Worm (Caenorhabditis elegans) whole organism, L3 larva: ENCODE measurements around the gene flp-3.

Source experiments
- R02D3.7 ChIP-seq: fragments of 150-350 bp; optimal IDR thresholded peaks from 2 replicates; lab custom pipeline; 2014; ENCODE audit warnings: missing biosample characterization, missing genetic modification characterization
- ZK546.5 ChIP-seq: sonication (generic microtip); optimal IDR thresholded peaks from 2 replicates; lab custom pipeline; 2017; ENCODE audit warnings: missing biosample characterization, missing genetic modification characterization
- aly-2 ChIP-seq: fragments of 150-350 bp; optimal IDR thresholded peaks from 2 replicates; lab custom pipeline; 2014; ENCODE audit warnings: missing biosample characterization, missing genetic modification characterization
- ama-1 ChIP-seq: fragments of 150-350 bp; optimal IDR thresholded peaks from 2 replicates; lab custom pipeline; 2018
- ceh-16 ChIP-seq: sonication (generic microtip); optimal IDR thresholded peaks from 2 replicates; lab custom pipeline; 2017; ENCODE audit warnings: missing biosample characterization, missing genetic modification characterization
- ceh-28 ChIP-seq: fragments of 150-350 bp; optimal IDR thresholded peaks from 2 replicates; lab custom pipeline; 2014; ENCODE audit warnings: missing biosample characterization, missing genetic modification reagents, missing genetic modification characterization
- ceh-82 ChIP-seq: fragments of 150-350 bp; optimal IDR thresholded peaks from 2 replicates; lab custom pipeline; 2014; ENCODE audit warnings: missing biosample characterization, missing genetic modification characterization
- ceh-9 ChIP-seq: sonication (generic microtip); optimal IDR thresholded peaks from 2 replicates; lab custom pipeline; 2018; ENCODE audit warnings: missing biosample characterization, missing genetic modification characterization
- daf-12 ChIP-seq: fragments of 150-350 bp; optimal IDR thresholded peaks from 2 replicates; lab custom pipeline; 2014; ENCODE audit warnings: missing biosample characterization, missing genetic modification reagents, missing genetic modification characterization
- egl-27 ChIP-seq: sonication (generic microtip); optimal IDR thresholded peaks from 4 replicates; lab custom pipeline; 2017; ENCODE audit warnings: missing biosample characterization, missing genetic modification reagents, missing genetic modification characterization
- egl-5 ChIP-seq: fragments of 150-350 bp; optimal IDR thresholded peaks from 2 replicates; lab custom pipeline; 2017; ENCODE audit warnings: missing biosample characterization, missing genetic modification reagents, missing genetic modification characterization, inconsistent platforms
- elt-1 ChIP-seq: fragments of 150-350 bp; optimal IDR thresholded peaks from 2 replicates; lab custom pipeline; 2014; ENCODE audit warnings: missing biosample characterization, missing genetic modification characterization
- elt-2 ChIP-seq: sonication (generic microtip); optimal IDR thresholded peaks from 2 replicates; lab custom pipeline; 2016; ENCODE audit warnings: missing genetic modification reagents, mild to moderate bottlenecking, missing genetic modification characterization, missing compliant biosample characterization
- elt-3 ChIP-seq, 3 experiments: fragments of 150-350 bp in 1 of 3; sonication (generic microtip) in 2 of 3; optimal IDR thresholded peaks; 2 replicates in 2 of 3; 4 replicates in 1 of 3; lab custom pipeline; 2014 to 2017; ENCODE audit warnings: missing biosample characterization in 3 of 3, missing genetic modification characterization in 3 of 3
- eor-1 ChIP-seq, 2 experiments: fragments of 150-350 bp; optimal IDR thresholded peaks; 2 replicates each; lab custom pipeline; 2014 to 2018; ENCODE audit warnings: missing biosample characterization in 2 of 2, missing genetic modification characterization in 2 of 2
- fkh-10 ChIP-seq: sonication (generic microtip); optimal IDR thresholded peaks from 2 replicates; lab custom pipeline; 2017; ENCODE audit warnings: missing biosample characterization, missing genetic modification reagents, missing genetic modification characterization
- fkh-2 ChIP-seq: fragments of 150-350 bp; optimal IDR thresholded peaks from 2 replicates; lab custom pipeline; 2014; ENCODE audit warnings: missing biosample characterization, missing genetic modification reagents, missing genetic modification characterization
- fos-1 ChIP-seq: fragments of 150-350 bp; optimal IDR thresholded peaks from 2 replicates; lab custom pipeline; 2014; ENCODE audit warnings: missing biosample characterization, missing genetic modification characterization
- hmg-11 ChIP-seq: sonication (generic microtip); optimal IDR thresholded peaks from 2 replicates; lab custom pipeline; 2016; ENCODE audit warnings: missing genetic modification characterization, missing compliant biosample characterization
- jun-1 ChIP-seq: fragments of 150-350 bp; optimal IDR thresholded peaks from 2 replicates; lab custom pipeline; 2014; ENCODE audit warnings: missing biosample characterization, missing genetic modification reagents, missing genetic modification characterization
- lin-15B ChIP-seq: fragments of 150-350 bp; optimal IDR thresholded peaks from 2 replicates; lab custom pipeline; 2014; ENCODE audit warnings: missing biosample characterization, missing genetic modification characterization
- lin-39 ChIP-seq: fragments of 150-350 bp; optimal IDR thresholded peaks from 2 replicates; lab custom pipeline; 2018; ENCODE audit warnings: missing biosample characterization, missing genetic modification reagents, missing genetic modification characterization
- lsy-12 ChIP-seq: sonication (generic microtip); optimal IDR thresholded peaks from 2 replicates; lab custom pipeline; 2016; ENCODE audit warnings: mild to moderate bottlenecking, missing genetic modification characterization, missing compliant biosample characterization
- mdl-1 ChIP-seq: fragments of 150-350 bp; optimal IDR thresholded peaks from 2 replicates; lab custom pipeline; 2014; ENCODE audit warnings: missing biosample characterization, missing genetic modification characterization
- mml-1 ChIP-seq: fragments of 150-350 bp; sonication (generic microtip); optimal IDR thresholded peaks from 3 replicates; lab custom pipeline; 2014; ENCODE audit warnings: missing biosample characterization, missing genetic modification characterization
- nfya-1 ChIP-seq: sonication (generic microtip); optimal IDR thresholded peaks from 2 replicates; lab custom pipeline; 2017; ENCODE audit warnings: missing genetic modification characterization, mild to moderate bottlenecking, missing compliant biosample characterization, antibody characterized with exemption, moderate library complexity; ENCODE audit not compliant: insufficient read depth
- nhr-11 ChIP-seq: fragments of 150-350 bp; optimal IDR thresholded peaks from 2 replicates; lab custom pipeline; 2014; ENCODE audit warnings: missing biosample characterization, missing genetic modification characterization
- nhr-12 ChIP-seq: fragments of 150-350 bp; optimal IDR thresholded peaks from 2 replicates; lab custom pipeline; 2014; ENCODE audit warnings: missing biosample characterization, missing genetic modification characterization
- nhr-23 ChIP-seq: fragments of 150-350 bp; optimal IDR thresholded peaks from 2 replicates; lab custom pipeline; 2014; ENCODE audit warnings: missing biosample characterization, missing genetic modification reagents, missing genetic modification characterization
- nhr-237 ChIP-seq: fragments of 150-350 bp; optimal IDR thresholded peaks from 2 replicates; lab custom pipeline; 2014; ENCODE audit warnings: missing biosample characterization, missing genetic modification characterization
- nhr-25 ChIP-seq: sonication (generic microtip); optimal IDR thresholded peaks from 2 replicates; lab custom pipeline; 2017; ENCODE audit warnings: missing biosample characterization, missing genetic modification characterization
- nhr-28 ChIP-seq: fragments of 150-350 bp; optimal IDR thresholded peaks from 2 replicates; lab custom pipeline; 2014; ENCODE audit warnings: missing biosample characterization, missing genetic modification characterization
- nhr-43 ChIP-seq: sonication (generic microtip); optimal IDR thresholded peaks from 2 replicates; lab custom pipeline; 2016; ENCODE audit warnings: mild to moderate bottlenecking, missing genetic modification characterization, missing compliant biosample characterization; ENCODE audit not compliant: poor library complexity, severe bottlenecking
- nhr-67 ChIP-seq: fragments of 150-350 bp; optimal IDR thresholded peaks from 2 replicates; lab custom pipeline; 2014; ENCODE audit warnings: missing biosample characterization, missing genetic modification characterization
- nhr-76 ChIP-seq: fragments of 150-350 bp; sonication (generic microtip); optimal IDR thresholded peaks from 5 replicates; lab custom pipeline; 2014; ENCODE audit warnings: missing biosample characterization, missing genetic modification characterization
- nhr-77 ChIP-seq: fragments of 150-350 bp; optimal IDR thresholded peaks from 2 replicates; lab custom pipeline; 2014; ENCODE audit warnings: missing biosample characterization, missing genetic modification characterization
- pha-4 ChIP-seq: fragments of 150-350 bp; optimal IDR thresholded peaks from 2 replicates; lab custom pipeline; 2014; ENCODE audit warnings: missing biosample characterization, missing genetic modification reagents, missing genetic modification characterization
- pqm-1 ChIP-seq: fragments of 150-350 bp; optimal IDR thresholded peaks from 2 replicates; lab custom pipeline; 2017; ENCODE audit warnings: missing biosample characterization, missing genetic modification characterization, inconsistent platforms
- sea-2 ChIP-seq: fragments of 150-350 bp; sonication (generic microtip); optimal IDR thresholded peaks from 4 replicates; lab custom pipeline; 2014; ENCODE audit warnings: missing biosample characterization, missing genetic modification reagents, missing genetic modification characterization
- skn-1 ChIP-seq: fragments of 150-350 bp; optimal IDR thresholded peaks from 2 replicates; lab custom pipeline; 2014; ENCODE audit warnings: missing biosample characterization, missing genetic modification characterization
- snpc-4 ChIP-seq: fragments of 150-350 bp; optimal IDR thresholded peaks from 2 replicates; lab custom pipeline; 2014; ENCODE audit warnings: missing biosample characterization, missing genetic modification characterization
- tbx-2 ChIP-seq: sonication (generic microtip); optimal IDR thresholded peaks from 2 replicates; lab custom pipeline; 2016; ENCODE audit warnings: mild to moderate bottlenecking, missing genetic modification characterization, missing compliant biosample characterization
- unc-39 ChIP-seq: sonication (generic microtip); optimal IDR thresholded peaks from 4 replicates; lab custom pipeline; 2017; ENCODE audit warnings: missing biosample characterization, missing genetic modification characterization
- unc-62 ChIP-seq: fragments of 150-350 bp; sonication (generic microtip); optimal IDR thresholded peaks from 4 replicates; lab custom pipeline; 2014; ENCODE audit warnings: missing biosample characterization, missing genetic modification reagents, missing genetic modification characterization
- zag-1 ChIP-seq: fragments of 150-350 bp; optimal IDR thresholded peaks from 2 replicates; lab custom pipeline; 2014; ENCODE audit warnings: missing biosample characterization, missing genetic modification characterization
- ztf-11 ChIP-seq: fragments of 150-350 bp; optimal IDR thresholded peaks from 2 replicates; lab custom pipeline; 2014; ENCODE audit warnings: missing biosample characterization, missing genetic modification characterization
- ztf-4 ChIP-seq: fragments of 150-350 bp; optimal IDR thresholded peaks from 2 replicates; lab custom pipeline; 2014; ENCODE audit warnings: missing biosample characterization, missing genetic modification characterization

The flp-3 gene

DNA sequence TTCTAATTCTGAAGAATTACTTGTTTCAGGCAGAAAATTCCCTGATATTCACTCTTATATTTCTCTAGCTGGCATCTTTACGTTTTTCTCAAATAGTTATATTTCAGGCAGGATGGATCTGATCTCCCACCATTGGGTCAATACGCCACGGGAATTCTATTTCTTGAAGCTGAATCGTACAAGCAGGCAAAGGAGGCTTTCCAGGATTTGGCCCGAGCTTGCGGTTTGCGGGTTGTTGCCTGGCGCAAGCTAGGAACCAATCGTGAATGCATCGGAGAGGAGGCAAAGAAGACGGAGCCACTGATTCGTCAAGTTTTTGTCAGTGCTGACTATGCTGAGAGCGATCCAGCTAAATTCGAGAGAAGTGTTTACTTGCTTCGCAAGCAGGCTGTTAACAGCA is 7.7 kb downstream of the flp-3 start:
- TF ChIP-seq lin-39 (no peak), nhr-76 (no peak), unc-62 (GFP tag; lab: Kevin White, UChicago) (no peak), nhr-25 (no peak), zag-1 (tag; lab: Kevin White, UChicago) (no peak), R02D3.7 (tag; lab: Kevin White, UChicago) (no peak), ceh-16 (tag; lab: Kevin White, UChicago) (no peak), jun-1 (tag; lab: Kevin White, UChicago) (no peak), unc-39 (tag; lab: Kevin White, UChicago) (no peak), snpc-4 (tag; lab: Kevin White, UChicago) (no peak), elt-3 (tag; optimal IDR thresholded peaks at IDR 0.05; lab: Kevin White, UChicago) (no peak), ceh-28 (tag; lab: Kevin White, UChicago) (no peak), egl-27 (tag; lab: Kevin White, UChicago) (no peak), tbx-2 (tag; lab: Kevin White, UChicago) (no peak), mdl-1 (no peak), nhr-237 (tag; lab: Kevin White, UChicago) (no peak)

DNA sequence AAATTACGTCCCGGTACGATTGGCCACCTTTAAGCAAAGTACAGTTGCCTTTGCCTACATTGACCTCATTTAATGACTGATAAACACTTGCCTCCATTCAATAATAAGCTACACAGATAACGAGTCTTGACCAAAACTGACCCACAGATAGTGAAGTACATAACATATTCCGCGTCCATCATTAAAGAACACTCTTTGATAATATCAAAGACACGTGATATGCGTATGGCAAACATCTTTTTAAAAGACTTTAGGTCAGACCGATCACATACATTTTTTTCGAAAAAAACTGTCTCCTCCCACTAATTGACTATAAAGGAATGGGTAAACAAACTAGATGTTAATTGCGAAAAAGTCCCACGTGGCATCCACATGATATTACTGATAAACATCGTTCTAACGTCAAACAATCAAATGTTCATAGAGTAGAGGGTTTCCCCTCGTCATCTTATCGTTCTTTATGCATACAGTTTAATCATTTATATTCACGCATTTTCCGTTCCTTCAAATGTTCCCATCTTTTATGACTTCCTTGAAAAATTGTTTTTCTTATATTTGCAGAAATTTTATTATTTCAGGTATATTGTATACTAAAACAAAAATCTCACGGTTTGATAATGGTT is 8.6 kb downstream of the flp-3 start, which contains the start of gene W07E11.1:
W07E11.1 (plus strand) TSS at position 573 of the 623 bp plus-strand sequence.
- TF ChIP-seq ceh-9, result no peak
- TF ChIP-seq fkh-10, result no peak
- TF ChIP-seq mml-1 (tag; lab: Kevin White, UChicago), result no peak
- TF ChIP-seq lin-15B (tag; lab: Kevin White, UChicago), result no peak
- TF ChIP-seq nhr-25, result peak; percentile 3
- TF ChIP-seq nhr-43 (tag; lab: Kevin White, UChicago), result peak; percentile 54
- TF ChIP-seq egl-27 (tag; lab: Kevin White, UChicago), result no peak
- no peak for TF ChIP-seq eor-1 (tag; optimal IDR thresholded peaks at IDR 0.05; lab: Kevin White, UChicago)
- no peak for TF ChIP-seq lin-39
- peak; percentile 4 for TF ChIP-seq pha-4 (tag; lab: Kevin White, UChicago)
- TF ChIP-seq hmg-11 (tag; lab: Kevin White, UChicago), result no peak
- no peak for TF ChIP-seq R02D3.7 (tag; lab: Kevin White, UChicago)
- TF ChIP-seq nfya-1 (tag; lab: Kevin White, UChicago), result no peak
- no peak for TF ChIP-seq tbx-2 (tag; lab: Kevin White, UChicago)
- TF ChIP-seq unc-39 (tag; lab: Kevin White, UChicago), result no peak
- no peak for TF ChIP-seq zag-1 (tag; lab: Kevin White, UChicago)
- no peak for TF ChIP-seq lsy-12 (tag; lab: Kevin White, UChicago)
- no peak for TF ChIP-seq nhr-12 (tag; lab: Kevin White, UChicago)
- TF ChIP-seq ama-1 (lab: Kevin White, UChicago), result no peak
- no peak for TF ChIP-seq unc-62 (GFP tag; lab: Kevin White, UChicago)
- TF ChIP-seq nhr-28 (tag; lab: Kevin White, UChicago), result no peak
- no peak for TF ChIP-seq skn-1 (tag; lab: Kevin White, UChicago)
- peak; percentile 39 for TF ChIP-seq ceh-28 (tag; lab: Kevin White, UChicago)
- TF ChIP-seq nhr-23 (tag; lab: Kevin White, UChicago), result peak; percentile 78
- TF ChIP-seq elt-3 (tag; optimal IDR thresholded peaks at IDR 0.05; lab: Kevin White, UChicago), result peak in 1 of 3 experiments; percentile 68
- TF ChIP-seq fos-1, result no peak
- no peak for TF ChIP-seq nhr-76
- no peak for TF ChIP-seq snpc-4 (tag; lab: Kevin White, UChicago)
- TF ChIP-seq ztf-11 (tag; lab: Kevin White, UChicago), result no peak
- TF ChIP-seq nhr-237 (tag; lab: Kevin White, UChicago), result no peak
- TF ChIP-seq sea-2 (GFP tag; lab: Kevin White, UChicago), result no peak
- no peak for TF ChIP-seq ztf-4 (tag; lab: Kevin White, UChicago)
- TF ChIP-seq elt-2 (tag; lab: Kevin White, UChicago), result peak; percentile 97
- TF ChIP-seq jun-1 (tag; lab: Kevin White, UChicago), result peak; percentile 22
- TF ChIP-seq ceh-82, result no peak
- TF ChIP-seq ceh-16 (tag; lab: Kevin White, UChicago), result no peak
- no peak for TF ChIP-seq nhr-11 (tag; lab: Kevin White, UChicago)
- peak; percentile 84 for TF ChIP-seq pqm-1 (tag; lab: Kevin White, UChicago)
- no peak for TF ChIP-seq ZK546.5 (tag; lab: Kevin White, UChicago)
- TF ChIP-seq daf-12 (tag; lab: Kevin White, UChicago), result no peak
- no peak for TF ChIP-seq egl-5 (tag; lab: Kevin White, UChicago)
- TF ChIP-seq nhr-67 (tag; lab: Kevin White, UChicago), result no peak
- no peak for TF ChIP-seq fkh-2
- no peak for TF ChIP-seq elt-1 (tag; lab: Kevin White, UChicago)
- no peak for TF ChIP-seq nhr-77 (tag; lab: Kevin White, UChicago)
- TF ChIP-seq mdl-1, result no peak
- TF ChIP-seq aly-2 (tag; lab: Kevin White, UChicago), result no peak
